Worm (Caenorhabditis elegans) whole organism, late embryonic: Measurements from ENCODE around the gene efk-1.

ENCODE experiments used
- K09A11.1 ChIP-seq: sonication (generic microtip); optimal IDR thresholded peaks from 2 replicates; lab custom pipeline; 2017; ENCODE audit warnings: antibody characterized with exemption, mild to moderate bottlenecking, missing genetic modification characterization, missing compliant biosample characterization; ENCODE audit not compliant: insufficient read depth
- T23F11.4 ChIP-seq: fragments of 200-800 bp; sonication (Bioruptor generic); optimal IDR thresholded peaks from 2 replicates; lab custom pipeline; 2018; ENCODE audit warnings: mild to moderate bottlenecking, missing genetic modification characterization, missing compliant biosample characterization
- ahr-1 ChIP-seq: sonication (generic microtip); optimal IDR thresholded peaks from 2 replicates; lab custom pipeline; 2016; ENCODE audit warnings: missing genetic modification characterization, missing compliant biosample characterization
- ama-1 ChIP-seq: fragments of 150-350 bp; optimal IDR thresholded peaks from 2 replicates; lab custom pipeline; 2014
- ceh-18 ChIP-seq: sonication (generic microtip); optimal IDR thresholded peaks from 2 replicates; lab custom pipeline; 2016; ENCODE audit warnings: missing genetic modification characterization, missing compliant biosample characterization
- ceh-22 ChIP-seq: sonication (generic microtip); optimal IDR thresholded peaks from 2 replicates; lab custom pipeline; 2017; ENCODE audit warnings: missing biosample characterization, missing genetic modification characterization
- ceh-30 ChIP-seq: fragments of 150-350 bp; optimal IDR thresholded peaks from 2 replicates; lab custom pipeline; 2014; ENCODE audit warnings: missing biosample characterization, missing genetic modification characterization
- ceh-45 ChIP-seq: fragments of 200-800 bp; sonication (Bioruptor generic); IDR thresholded peaks from 2 replicates; pipeline ENCODE4 v1.3.6; 2022; ENCODE audit warnings: missing genetic modification reagents, missing genetic modification characterization, missing compliant biosample characterization
- ceh-48 ChIP-seq: sonication (generic microtip); optimal IDR thresholded peaks from 2 replicates; lab custom pipeline; 2016; ENCODE audit warnings: missing genetic modification characterization, inconsistent platforms, missing compliant biosample characterization
- ceh-6 ChIP-seq: fragments of 200-800 bp; sonication (Bioruptor generic); optimal IDR thresholded peaks from 2 replicates; lab custom pipeline; 2018; ENCODE audit warnings: mild to moderate bottlenecking, missing genetic modification characterization, missing compliant biosample characterization
- che-1 ChIP-seq: sonication (generic microtip); optimal IDR thresholded peaks from 2 replicates; lab custom pipeline; 2016; ENCODE audit warnings: mild to moderate bottlenecking, missing genetic modification characterization, missing compliant biosample characterization
- dve-1 ChIP-seq: sonication (generic microtip); optimal IDR thresholded peaks from 2 replicates; lab custom pipeline; 2017; ENCODE audit warnings: antibody characterized with exemption, mild to moderate bottlenecking, missing genetic modification characterization, missing compliant biosample characterization
- elt-4 ChIP-seq: sonication (generic microtip); optimal IDR thresholded peaks from 2 replicates; lab custom pipeline; 2016; ENCODE audit warnings: missing genetic modification characterization, missing compliant biosample characterization
- fkh-10 ChIP-seq: fragments of 150-350 bp; optimal IDR thresholded peaks from 2 replicates; lab custom pipeline; 2014; ENCODE audit warnings: missing biosample characterization, missing genetic modification reagents, missing genetic modification characterization
- hlh-15 ChIP-seq: sonication (generic microtip); optimal IDR thresholded peaks from 2 replicates; lab custom pipeline; 2016; ENCODE audit warnings: missing genetic modification characterization, missing compliant biosample characterization
- hlh-30 ChIP-seq: sonication (generic microtip); optimal IDR thresholded peaks from 2 replicates; lab custom pipeline; 2017; ENCODE audit warnings: antibody characterized with exemption, missing genetic modification characterization, missing compliant biosample characterization; ENCODE audit not compliant: insufficient read depth
- hlh-6 ChIP-seq: sonication (generic microtip); optimal IDR thresholded peaks from 2 replicates; lab custom pipeline; 2016; ENCODE audit warnings: missing genotype, missing genetic modification characterization, missing compliant biosample characterization
- lin-11 ChIP-seq: fragments of 200-800 bp; sonication (Bioruptor generic); optimal IDR thresholded peaks from 2 replicates; lab custom pipeline; 2018; ENCODE audit warnings: mild to moderate bottlenecking, missing genetic modification characterization, missing compliant biosample characterization
- madf-2 ChIP-seq: sonication (generic microtip); optimal IDR thresholded peaks from 2 replicates; lab custom pipeline; 2017; ENCODE audit warnings: missing genetic modification characterization, missing compliant biosample characterization
- mec-3 ChIP-seq: sonication (generic microtip); optimal IDR thresholded peaks from 2 replicates; lab custom pipeline; 2016; ENCODE audit warnings: borderline replicate concordance, missing genetic modification characterization, missing compliant biosample characterization
- nfya-1 ChIP-seq: sonication (generic microtip); optimal IDR thresholded peaks from 2 replicates; lab custom pipeline; 2017; ENCODE audit warnings: missing genetic modification characterization, mild to moderate bottlenecking, missing compliant biosample characterization, antibody characterized with exemption, moderate library complexity
- npax-4 ChIP-seq: sonication (generic microtip); optimal IDR thresholded peaks from 2 replicates; lab custom pipeline; 2016; ENCODE audit warnings: missing genetic modification characterization, missing compliant biosample characterization
- pha-2 ChIP-seq: sonication (generic microtip); optimal IDR thresholded peaks from 2 replicates; lab custom pipeline; 2017; ENCODE audit warnings: mild to moderate bottlenecking, missing genetic modification characterization, missing compliant biosample characterization
- pha-4 ChIP-seq: fragments of 150-350 bp; optimal IDR thresholded peaks from 2 replicates; lab custom pipeline; 2018; ENCODE audit warnings: missing biosample characterization, missing genetic modification reagents, missing genetic modification characterization
- pros-1 ChIP-seq: fragments of 150-350 bp; optimal IDR thresholded peaks from 2 replicates; lab custom pipeline; 2014; ENCODE audit warnings: missing biosample characterization, missing genetic modification reagents, missing genetic modification characterization
- ref-2 ChIP-seq: sonication (generic microtip); optimal IDR thresholded peaks from 2 replicates; lab custom pipeline; 2016; ENCODE audit warnings: missing genetic modification characterization, missing compliant biosample characterization
- rnt-1 ChIP-seq: sonication (generic microtip); optimal IDR thresholded peaks from 2 replicates; lab custom pipeline; 2016; ENCODE audit warnings: missing genetic modification characterization, missing compliant biosample characterization
- sdc-2 ChIP-seq: sonication (generic microtip); optimal IDR thresholded peaks from 2 replicates; lab custom pipeline; 2016; ENCODE audit warnings: missing genotype, missing genetic modification characterization, missing compliant biosample characterization
- sox-4 ChIP-seq: sonication (generic microtip); optimal IDR thresholded peaks from 2 replicates; lab custom pipeline; 2017; ENCODE audit warnings: mild to moderate bottlenecking, missing genetic modification characterization, inconsistent platforms, missing compliant biosample characterization
- syd-9 ChIP-seq: sonication (generic microtip); optimal IDR thresholded peaks from 2 replicates; lab custom pipeline; 2016; ENCODE audit warnings: mild to moderate bottlenecking, missing genetic modification characterization, moderate library complexity, missing compliant biosample characterization
- tbx-2 ChIP-seq: sonication (generic microtip); optimal IDR thresholded peaks from 2 replicates; lab custom pipeline; 2016; ENCODE audit warnings: missing genetic modification characterization, missing compliant biosample characterization
- tbx-7 ChIP-seq: sonication (generic microtip); optimal IDR thresholded peaks from 2 replicates; lab custom pipeline; 2016; ENCODE audit warnings: missing genotype, missing genetic modification characterization, missing compliant biosample characterization
- ttx-3 ChIP-seq: sonication (generic microtip); optimal IDR thresholded peaks from 2 replicates; lab custom pipeline; 2016; ENCODE audit warnings: missing genetic modification reagents, missing genetic modification characterization, missing compliant biosample characterization
- unc-3 ChIP-seq, 2 experiments: fragments of 200-800 bp in 1 of 2; sonication (Bioruptor generic) in 1 of 2; sonication (generic microtip) in 1 of 2; conservative IDR thresholded peaks in 1 of 2; optimal IDR thresholded peaks in 1 of 2; 2 replicates each; pipeline versions ENCODE4 v1.3.6 to Lab custom; 2016 to 2022; ENCODE audit warnings: missing compliant biosample characterization in 2 of 2, missing genetic modification characterization in 2 of 2, missing genetic modification reagents in 1 of 2
- unc-42 ChIP-seq: sonication (generic microtip); optimal IDR thresholded peaks from 2 replicates; lab custom pipeline; 2016; ENCODE audit warnings: missing genotype, missing genetic modification characterization, missing compliant biosample characterization
- zip-5 ChIP-seq: sonication (generic microtip); optimal IDR thresholded peaks from 2 replicates; lab custom pipeline; 2016; ENCODE audit warnings: missing genetic modification characterization, missing compliant biosample characterization
- ztf-16 ChIP-seq: sonication (generic microtip); optimal IDR thresholded peaks from 2 replicates; lab custom pipeline; 2017; ENCODE audit warnings: missing genetic modification characterization, missing compliant biosample characterization

The efk-1 gene

ce11 chrIII:6145896-6146295, 22.5 kb downstream of the efk-1 start, which contains the start of gene Y42G9A.3:
Gene Y42G9A.3 (plus strand): TSS chrIII:6146258.
- no peak for TF ChIP-seq ceh-30 (tag; lab: Kevin White, UChicago)
- TF ChIP-seq mec-3 (tag; lab: Kevin White, UChicago) = no peak
- TF ChIP-seq ref-2 (tag; lab: Kevin White, UChicago) = no peak
- TF ChIP-seq, all 69 proteins: peak for 0

DNA sequence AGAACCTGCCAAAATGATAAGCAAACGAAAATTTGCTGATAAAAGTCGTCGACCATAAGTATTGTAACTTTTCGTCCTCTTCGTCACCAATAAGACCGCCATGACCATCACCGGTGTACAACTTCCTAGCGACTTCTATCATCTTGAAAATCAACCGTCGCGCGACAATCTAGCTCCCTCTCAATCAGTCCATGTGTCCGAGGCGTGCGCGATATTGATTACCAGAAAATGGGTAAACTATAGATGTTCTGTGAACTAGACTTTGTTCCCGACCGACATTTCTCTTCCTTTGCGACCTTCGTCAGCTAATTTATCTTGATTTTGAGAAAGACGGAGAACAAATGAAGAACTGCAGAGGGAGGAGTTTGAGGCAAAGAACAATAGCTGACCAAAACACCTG, 23.0 kb downstream of the efk-1 start:
- TF ChIP-seq fkh-10 (no peak), ceh-6 (no peak), syd-9 (tag; lab: Kevin White, UChicago) (no peak), tbx-2 (no peak), ttx-3 (tag; lab: Kevin White, UChicago) (no peak), pha-4 (tag; lab: Kevin White, UChicago) (no peak), K09A11.1 (no peak), ceh-45 (no peak), npax-4 (tag; lab: Kevin White, UChicago) (no peak), nfya-1 (tag; lab: Kevin White, UChicago) (no peak), sox-4 (no peak), ama-1 (lab: Kevin White, UChicago) (no peak), zip-5 (tag; lab: Kevin White, UChicago) (no peak), pha-2 (tag; lab: Kevin White, UChicago) (no peak), pros-1 (tag; lab: Kevin White, UChicago) (no peak)

DNA sequence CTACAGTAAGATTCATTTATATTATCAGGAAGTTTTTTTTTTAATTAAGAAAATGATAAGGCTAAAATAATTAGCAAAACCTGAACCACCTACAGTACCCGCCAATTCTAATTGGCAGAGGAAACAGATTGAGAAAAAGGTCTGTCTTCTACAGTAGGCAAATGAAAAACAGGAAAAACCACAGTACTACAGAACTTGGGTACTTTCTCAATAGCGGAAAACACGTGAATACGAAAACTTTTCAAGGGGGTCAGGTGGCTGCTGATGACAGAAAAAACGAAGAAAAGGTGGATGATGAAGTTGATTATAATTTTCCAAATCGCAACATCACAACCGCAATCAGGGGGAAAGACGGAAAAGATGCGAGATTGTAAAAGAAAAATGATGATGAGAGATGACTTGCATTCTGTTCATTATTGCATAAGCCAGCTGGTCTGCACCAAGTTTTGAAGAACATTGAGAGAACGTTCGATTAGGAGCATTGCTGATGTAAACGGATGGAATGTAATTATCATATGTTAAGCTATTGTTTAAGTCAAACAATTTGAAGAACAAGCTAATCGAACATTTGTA, 23.9 kb downstream of the efk-1 start:
- TF ChIP-seq lin-11 (no peak), hlh-15 (tag; lab: Kevin White, UChicago) (no peak), tbx-7 (tag; lab: Kevin White, UChicago) (no peak), sdc-2 (tag; lab: Kevin White, UChicago) (no peak), K09A11.1 (no peak), ceh-22 (tag; lab: Kevin White, UChicago) (no peak), unc-42 (tag; lab: Kevin White, UChicago) (no peak), pha-2 (tag; lab: Kevin White, UChicago) (no peak), hlh-30 (no peak), ztf-16 (tag; lab: Kevin White, UChicago) (no peak), madf-2 (tag; lab: Kevin White, UChicago) (no peak), che-1 (tag; lab: Kevin White, UChicago) (no peak), mec-3 (tag; lab: Kevin White, UChicago) (no peak)

- TF ChIP-seq ceh-30 (tag; lab: Kevin White, UChicago) (no peak), unc-42 (tag; lab: Kevin White, UChicago) (peak; percentile 7), unc-3 (GFP tag; conservative IDR thresholded peaks at IDR 0.05; lab: Robert Waterston, UW) (no peak; the same call in 1 of the 2 replicates), unc-3 (tag; optimal IDR thresholded peaks at IDR 0.05; lab: Kevin White, UChicago) (peak; percentile 27), T23F11.4 (GFP tag; lab: Kevin White, UChicago) (no peak), ahr-1 (tag; lab: Kevin White, UChicago) (no peak), tbx-7 (tag; lab: Kevin White, UChicago) (no peak)
Observed at ce11 chrIII:6141532-6141931, 26.8 kb downstream of the efk-1 start.

DNA sequence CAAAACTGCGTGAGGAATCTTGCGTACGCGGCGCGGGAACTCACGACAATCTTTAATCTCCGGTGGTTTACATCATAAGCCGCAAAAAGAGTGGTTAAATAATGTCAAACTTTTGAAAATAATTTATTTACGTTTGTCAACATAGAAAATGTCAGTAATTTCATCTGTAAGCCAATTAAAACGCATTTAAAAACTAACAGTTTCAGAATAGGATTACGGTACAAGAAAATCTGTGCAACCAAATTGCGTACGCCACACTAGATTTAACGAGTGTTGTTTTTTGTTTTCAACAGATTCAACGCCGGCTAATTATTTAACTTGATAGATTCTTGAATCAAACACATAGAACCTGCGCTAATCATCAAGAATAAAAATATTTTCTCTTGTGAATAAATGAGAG, 27.5 kb downstream of the efk-1 start:
- TF ChIP-seq elt-4 (tag; lab: Kevin White, UChicago) = no peak
- no peak for TF ChIP-seq che-1 (tag; lab: Kevin White, UChicago)
- TF ChIP-seq dve-1 (tag; lab: Kevin White, UChicago) = no peak
- no peak for TF ChIP-seq rnt-1 (tag; lab: Kevin White, UChicago)
- TF ChIP-seq hlh-6 (tag; lab: Kevin White, UChicago) = no peak
- no peak for TF ChIP-seq ceh-18
- TF ChIP-seq mec-3 (tag; lab: Kevin White, UChicago) = no peak
- TF ChIP-seq ceh-6 = no peak
- no peak for TF ChIP-seq ceh-48 (tag; lab: Kevin White, UChicago)
